Worm (Caenorhabditis elegans) whole organism, midembryonic: ENCODE results near the gene ZC13.10.

Experiments
- T22C8.4 ChIP-seq: fragments of 200-800 bp; sonication (Bioruptor generic); IDR thresholded peaks from 2 replicates; pipeline ENCODE4 v1.3.6; 2022; ENCODE audit warnings: missing genetic modification characterization, missing compliant biosample characterization
- cog-1 ChIP-seq: sonication (generic microtip); optimal IDR thresholded peaks from 2 replicates; lab custom pipeline; 2016; ENCODE audit warnings: missing genetic modification characterization, missing compliant biosample characterization
- flt-1 ChIP-seq: fragments of 200-800 bp; sonication (Bioruptor generic); IDR thresholded peaks from 2 replicates; pipeline ENCODE4 v1.3.6; 2022; ENCODE audit warnings: missing genetic modification characterization, missing compliant biosample characterization
- klf-2 ChIP-seq: fragments of 200-800 bp; sonication (Bioruptor generic); conservative IDR thresholded peaks from 2 replicates; pipeline ENCODE4 v1.3.6; 2022; ENCODE audit warnings: missing genetic modification reagents, missing genetic modification characterization, missing compliant biosample characterization
- med-1 ChIP-seq: sonication (generic microtip); optimal IDR thresholded peaks from 2 replicates; lab custom pipeline; 2017; ENCODE audit warnings: missing genetic modification characterization, mild to moderate bottlenecking, missing compliant biosample characterization, antibody characterized with exemption, missing genetic modification reagents; ENCODE audit not compliant: insufficient read depth
- ref-1 ChIP-seq: fragments of 200-800 bp; sonication (Bioruptor generic); conservative IDR thresholded peaks from 2 replicates; pipeline ENCODE4 v1.3.6; 2022; ENCODE audit warnings: missing genetic modification reagents, missing genetic modification characterization, missing compliant biosample characterization
- tab-1 ChIP-seq: fragments of 200-800 bp; sonication (Bioruptor generic); IDR thresholded peaks from 2 replicates; pipeline ENCODE4 v1.3.6; 2022; ENCODE audit warnings: missing genetic modification characterization, missing compliant biosample characterization
- ztf-23 ChIP-seq: fragments of 200-800 bp; sonication (Bioruptor generic); IDR thresholded peaks from 2 replicates; pipeline ENCODE4 v1.3.6; 2022; ENCODE audit warnings: missing genetic modification reagents, missing genetic modification characterization, missing compliant biosample characterization
- ztf-29 ChIP-seq: fragments of 200-800 bp; sonication (Bioruptor generic); IDR thresholded peaks from 2 replicates; pipeline ENCODE4 v1.3.6; 2022; ENCODE audit warnings: missing genetic modification reagents, missing genetic modification characterization, missing compliant biosample characterization

The ZC13.10 gene

ce11 chrX:927632-928031 lies 25.2 kb upstream of the ZC13.10 start:
- TF ChIP-seq med-1 (GFP tag; lab: Kevin White, UChicago): no peak
- no peak for TF ChIP-seq ztf-29
- TF ChIP-seq klf-2 (GFP tag; lab: Robert Waterston, UW): no peak
- no peak for TF ChIP-seq tab-1 (GFP tag; lab: Robert Waterston, UW)
- no peak for TF ChIP-seq ztf-23
- TF ChIP-seq T22C8.4 (GFP tag; lab: Robert Waterston, UW): no peak
- TF ChIP-seq cog-1: no peak
- TF ChIP-seq flt-1 (GFP tag; lab: Robert Waterston, UW): no peak
- TF ChIP-seq ref-1 (GFP tag; lab: Robert Waterston, UW): no peak

- TF ChIP-seq klf-2 (GFP tag; lab: Robert Waterston, UW) (no peak), ztf-29 (no peak), ref-1 (GFP tag; lab: Robert Waterston, UW) (no peak), med-1 (GFP tag; lab: Kevin White, UChicago) (no peak), T22C8.4 (GFP tag; lab: Robert Waterston, UW) (no peak), ztf-23 (no peak), cog-1 (no peak), tab-1 (GFP tag; lab: Robert Waterston, UW) (no peak), flt-1 (GFP tag; lab: Robert Waterston, UW) (no peak)
Observed at ce11 chrX:926125-926524, 23.7 kb upstream of the ZC13.10 start.

- TF ChIP-seq ztf-29 (no peak), klf-2 (GFP tag; lab: Robert Waterston, UW) (no peak), med-1 (GFP tag; lab: Kevin White, UChicago) (no peak), T22C8.4 (GFP tag; lab: Robert Waterston, UW) (no peak), flt-1 (GFP tag; lab: Robert Waterston, UW) (no peak), ztf-23 (no peak), ref-1 (GFP tag; lab: Robert Waterston, UW) (no peak), tab-1 (GFP tag; lab: Robert Waterston, UW) (no peak), cog-1 (no peak)
Observed at ce11 chrX:924495-925008, 22.1 kb upstream of the ZC13.10 start, which contains the start of the genes pifk-1 and tbc-11. Gene pifk-1, minus strand, starts transcription at chrX:924511. Gene tbc-11, plus strand, starts transcription at chrX:924958.

- TF ChIP-seq tab-1 (GFP tag; lab: Robert Waterston, UW) (no peak), med-1 (GFP tag; lab: Kevin White, UChicago) (no peak), flt-1 (GFP tag; lab: Robert Waterston, UW) (no peak), ref-1 (GFP tag; lab: Robert Waterston, UW) (no peak), cog-1 (no peak), ztf-29 (no peak), klf-2 (GFP tag; lab: Robert Waterston, UW) (no peak), ztf-23 (no peak), T22C8.4 (GFP tag; lab: Robert Waterston, UW) (no peak)
Observed at ce11 chrX:918097-918496, 15.7 kb upstream of the ZC13.10 start, which contains the start of gene F35H12.5. Gene F35H12.5, plus strand, starts transcription at chrX:918397.

- no peak for TF ChIP-seq med-1 (GFP tag; lab: Kevin White, UChicago)
- no peak for TF ChIP-seq cog-1
- no peak for TF ChIP-seq klf-2 (GFP tag; lab: Robert Waterston, UW)
Observed at ce11 chrX:915510-915909, 13.1 kb upstream of the ZC13.10 start, which contains the start of gene sel-12. Gene sel-12, plus strand, starts transcription at chrX:915867.

ce11 chrX:912990-913389 lies 10.6 kb upstream of the ZC13.10 start, which contains the start of gene F35H12.6:
Gene F35H12.6, plus strand, starts transcription at chrX:913290.
- TF ChIP-seq tab-1 (GFP tag; lab: Robert Waterston, UW) (no peak), T22C8.4 (GFP tag; lab: Robert Waterston, UW) (no peak), ztf-29 (no peak), cog-1 (no peak), flt-1 (GFP tag; lab: Robert Waterston, UW) (no peak), med-1 (GFP tag; lab: Kevin White, UChicago) (no peak), ztf-23 (no peak), klf-2 (GFP tag; lab: Robert Waterston, UW) (no peak), ref-1 (GFP tag; lab: Robert Waterston, UW) (no peak)

ce11 chrX:912564-912963 lies 10.2 kb upstream of the ZC13.10 start:
- TF ChIP-seq med-1 (GFP tag; lab: Kevin White, UChicago): no peak
- TF ChIP-seq ref-1 (GFP tag; lab: Robert Waterston, UW): no peak
- TF ChIP-seq T22C8.4 (GFP tag; lab: Robert Waterston, UW): no peak
- TF ChIP-seq ztf-23: no peak

- TF ChIP-seq klf-2 (GFP tag; lab: Robert Waterston, UW): no peak
- no peak for TF ChIP-seq ref-1 (GFP tag; lab: Robert Waterston, UW)
- TF ChIP-seq ztf-23: no peak
- no peak for TF ChIP-seq tab-1 (GFP tag; lab: Robert Waterston, UW)
- TF ChIP-seq med-1 (GFP tag; lab: Kevin White, UChicago): no peak
- TF ChIP-seq ztf-29: no peak
- TF ChIP-seq T22C8.4 (GFP tag; lab: Robert Waterston, UW): no peak
- no peak for TF ChIP-seq flt-1 (GFP tag; lab: Robert Waterston, UW)
- no peak for TF ChIP-seq cog-1
Observed at ce11 chrX:910337-910736, 7.9 kb upstream of the ZC13.10 start.

- no peak for TF ChIP-seq ref-1 (GFP tag; lab: Robert Waterston, UW)
- no peak for TF ChIP-seq cog-1
- no peak for TF ChIP-seq T22C8.4 (GFP tag; lab: Robert Waterston, UW)
- TF ChIP-seq klf-2 (GFP tag; lab: Robert Waterston, UW): no peak
- TF ChIP-seq flt-1 (GFP tag; lab: Robert Waterston, UW): no peak
- TF ChIP-seq med-1 (GFP tag; lab: Kevin White, UChicago): no peak
- no peak for TF ChIP-seq ztf-23
- no peak for TF ChIP-seq ztf-29
- TF ChIP-seq tab-1 (GFP tag; lab: Robert Waterston, UW): no peak
Observed at ce11 chrX:897948-898347, 4.5 kb downstream of the ZC13.10 start, which contains the start of gene mab-7. Gene mab-7, minus strand, starts transcription at chrX:898048.

- TF ChIP-seq ztf-23 (no peak), cog-1 (no peak), tab-1 (GFP tag; lab: Robert Waterston, UW) (no peak), ref-1 (GFP tag; lab: Robert Waterston, UW) (no peak), klf-2 (GFP tag; lab: Robert Waterston, UW) (no peak), med-1 (GFP tag; lab: Kevin White, UChicago) (no peak), T22C8.4 (GFP tag; lab: Robert Waterston, UW) (no peak), ztf-29 (no peak)
Observed at ce11 chrX:888294-888693, 14.1 kb downstream of the ZC13.10 start, which contains the start of gene mam-1. Gene mam-1, minus strand, starts transcription at chrX:888394.
